Worm (Caenorhabditis elegans) whole organism, L1 larva: Measurements from ENCODE around the gene F35B3.3.

Experiments used
- ets-5 ChIP-seq: fragments of 200-800 bp; sonication (Bioruptor generic); IDR thresholded peaks from 2 replicates; pipeline ENCODE4 v1.3.6; 2022; ENCODE audit warnings: missing genetic modification characterization, missing compliant biosample characterization
- fkh-10 ChIP-seq: sonication (generic microtip); optimal IDR thresholded peaks from 2 replicates; lab custom pipeline; 2017; ENCODE audit warnings: missing biosample characterization, missing genetic modification reagents, missing genetic modification characterization
- lin-35 ChIP-seq, 2 experiments: fragments of 150-350 bp; optimal IDR thresholded peaks; 2 replicates each; lab custom pipeline; 2014; ENCODE audit warnings: missing biosample characterization in 2 of 2, missing genetic modification characterization in 2 of 2, missing genetic modification reagents in 2 of 2
- nhr-11 ChIP-seq: fragments of 150-350 bp; optimal IDR thresholded peaks from 2 replicates; lab custom pipeline; 2014; ENCODE audit warnings: missing biosample characterization, missing genetic modification characterization
- nhr-12 ChIP-seq: sonication (generic microtip); optimal IDR thresholded peaks from 2 replicates; lab custom pipeline; 2017; ENCODE audit warnings: missing biosample characterization, missing genetic modification characterization
- nhr-237 ChIP-seq: fragments of 150-350 bp; optimal IDR thresholded peaks from 2 replicates; lab custom pipeline; 2014; ENCODE audit warnings: missing biosample characterization, missing genetic modification characterization
- skn-1 ChIP-seq: fragments of 150-350 bp; optimal IDR thresholded peaks from 2 replicates; lab custom pipeline; 2014; ENCODE audit warnings: missing biosample characterization, missing genetic modification characterization
- sup-37 ChIP-seq: fragments of 200-800 bp; sonication (Bioruptor generic); optimal IDR thresholded peaks from 2 replicates; lab custom pipeline; 2018; ENCODE audit warnings: mild to moderate bottlenecking, missing genetic modification characterization, missing compliant biosample characterization
- ztf-4 ChIP-seq: fragments of 150-350 bp; optimal IDR thresholded peaks from 2 replicates; lab custom pipeline; 2014; ENCODE audit warnings: missing biosample characterization, missing genetic modification characterization

- TF ChIP-seq sup-37 (GFP tag; lab: Kevin White, UChicago) (no peak), ets-5 (no peak), nhr-237 (no peak), fkh-10 (GFP tag; lab: Kevin White, UChicago) (no peak), skn-1 (tag; lab: Kevin White, UChicago) (no peak), nhr-12 (tag; lab: Kevin White, UChicago) (no peak), ztf-4 (tag; lab: Kevin White, UChicago) (no peak), lin-35 (GFP tag; optimal IDR thresholded peaks at IDR 0.05; lab: Kevin White, UChicago) (no peak), nhr-11 (no peak)
These were observed 25.4 kb downstream of the F35B3.3 start for ce11 chrX:17038616-17039015.
